Fruit fly (Drosophila melanogaster): Measurements from ENCODE around the gene Gyc89Db.

Gyc89Db gene

DNA sequence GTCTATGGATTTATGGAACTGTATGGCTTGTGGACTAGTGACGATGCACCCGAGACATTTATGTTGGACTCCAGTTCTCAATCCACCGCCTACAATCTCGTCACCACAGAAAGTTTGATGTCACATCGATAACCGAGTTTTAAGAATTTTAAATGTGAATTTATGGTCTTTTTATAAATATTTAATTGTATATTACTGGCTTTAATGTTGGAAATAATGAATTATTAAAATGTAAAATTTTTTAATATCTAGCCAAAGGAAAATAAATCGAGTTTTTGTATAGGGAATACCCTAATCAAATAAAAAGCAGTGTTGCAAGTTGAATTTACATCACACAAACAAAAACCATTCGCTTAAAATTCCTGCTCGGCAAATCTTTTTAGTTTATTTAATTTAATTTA lies 44.2 kb upstream of the Gyc89Db start, which contains the start of gene Fntb (continued):
- TF ChIP-seq CG17829 (tag; optimal IDR thresholded peaks at IDR 0.05) (peak; percentile 75), Taf1 (GFP tag; IDR thresholded peaks at IDR 0.05) (no peak), hbn (GFP tag; IDR thresholded peaks at IDR 0.05; ENCODE audit: partially characterized antibody) (no peak), grau (tag; optimal IDR thresholded peaks at IDR 0.05) (peak; percentile 79), CG30403 (GFP tag; optimal IDR thresholded peaks at IDR 0.05) (peak; percentile 80), Opbp (GFP tag; IDR thresholded peaks at IDR 0.05; ENCODE audit: partially characterized antibody) (no peak), CG2116 (GFP tag; optimal IDR thresholded peaks at IDR 0.05) (peak; percentile 49), sob (GFP tag; IDR thresholded peaks at IDR 0.05) (peak; percentile 63), sd (tag; optimal IDR thresholded peaks at IDR 0.05) (no peak), zen2 (GFP tag; IDR thresholded peaks at IDR 0.05; ENCODE audit: partially characterized antibody) (no peak), CG7987 (GFP tag; optimal IDR thresholded peaks at IDR 0.05) (no peak), CG17385 (GFP tag; optimal IDR thresholded peaks at IDR 0.05) (peak; percentile 71), ham (GFP tag; IDR thresholded peaks at IDR 0.05) (no peak), CG8765 (GFP tag; IDR thresholded peaks at IDR 0.05) (no peak), stwl (tag; optimal IDR thresholded peaks at IDR 0.05) (peak; percentile 91), CG7963 (GFP tag; IDR thresholded peaks at IDR 0.05; ENCODE audit: partially characterized antibody) (no peak), CG14965 (GFP tag; optimal IDR thresholded peaks at IDR 0.05; ENCODE audit: borderline replicate concordance) (no peak), CG4707 (GFP tag; optimal IDR thresholded peaks at IDR 0.05) (no peak), CG1832 (GFP tag; optimal IDR thresholded peaks at IDR 0.05) (no peak), CG16813 (GFP tag; IDR thresholded peaks at IDR 0.05; ENCODE audit: partially characterized antibody) (no peak), tup (GFP tag; optimal IDR thresholded peaks at IDR 0.05) (peak; percentile 15), CG9817 (tag; optimal IDR thresholded peaks at IDR 0.05) (peak; percentile 66), mirr (GFP tag; optimal IDR thresholded peaks at IDR 0.05) (no peak), CG14014 (GFP tag; IDR thresholded peaks at IDR 0.05) (0 out of 2 replicates have a peak, but pooled peaks have one; percentile 41), NfI (GFP tag; optimal IDR thresholded peaks at IDR 0.05) (peak; percentile 55), CG15601 (tag; optimal IDR thresholded peaks at IDR 0.05) (peak; percentile 58), Ravus (GFP tag; IDR thresholded peaks at IDR 0.05) (no peak), H15 (GFP tag; IDR thresholded peaks at IDR 0.05) (no peak), org-1 (GFP tag; optimal IDR thresholded peaks at IDR 0.05) (no peak), CG1647 (GFP tag; optimal IDR thresholded peaks at IDR 0.05) (no peak), eve (GFP tag; optimal IDR thresholded peaks at IDR 0.05) (no peak), stc (GFP tag; IDR thresholded peaks at IDR 0.05) (no peak), crc (GFP tag; optimal IDR thresholded peaks at IDR 0.05) (no peak), ro (GFP tag; IDR thresholded peaks at IDR 0.05) (no peak), CG13894 (tag; optimal IDR thresholded peaks at IDR 0.05) (no peak), pnt (GFP tag; optimal IDR thresholded peaks at IDR 0.05) (no peak), Fer2 (tag; optimal IDR thresholded peaks at IDR 0.05) (peak; percentile 55), CG11723 (GFP tag; optimal IDR thresholded peaks at IDR 0.05) (no peak), CG43689 (GFP tag; IDR thresholded peaks at IDR 0.05) (no peak), CG7928 (GFP tag; optimal IDR thresholded peaks at IDR 0.05) (peak; percentile 5), gem (tag; optimal IDR thresholded peaks at IDR 0.05) (peak; percentile 86), bcd (GFP tag; optimal IDR thresholded peaks at IDR 0.05) (no peak), CG30020 (tag; optimal IDR thresholded peaks at IDR 0.05) (peak; percentile 62), CG2889 (GFP tag; IDR thresholded peaks at IDR 0.05) (no peak), psq (GFP tag; optimal IDR thresholded peaks at IDR 0.05) (no peak), CG14667 (GFP tag; IDR thresholded peaks at IDR 0.05) (peak; percentile 38; the same call in 1 of the 2 replicates), tna (GFP tag; IDR thresholded peaks at IDR 0.05; ENCODE audit: partially characterized antibody) (no peak), CG15073 (GFP tag; optimal IDR thresholded peaks at IDR 0.05) (peak; percentile 13), NK7.1 (GFP tag; optimal IDR thresholded peaks at IDR 0.05) (peak; percentile 26), nom (GFP tag; optimal IDR thresholded peaks at IDR 0.05) (peak; percentile 34), CG18619 (GFP tag; optimal IDR thresholded peaks at IDR 0.05) (peak; percentile 15)

All from whole organism, embryonic.